Worm (Caenorhabditis elegans) whole organism, L2 larva: ENCODE measurements around the gene dop-6.

Experiments used
- alr-1 ChIP-seq: fragments of 150-350 bp; optimal IDR thresholded peaks from 2 replicates; lab custom pipeline; 2014; ENCODE audit warnings: missing biosample characterization, missing genetic modification characterization
- lin-13 ChIP-seq: fragments of 150-350 bp; optimal IDR thresholded peaks from 2 replicates; lab custom pipeline; 2014; ENCODE audit warnings: missing biosample characterization, missing genetic modification reagents, missing genetic modification characterization
- nhr-11 ChIP-seq: fragments of 150-350 bp; optimal IDR thresholded peaks from 2 replicates; lab custom pipeline; 2014; ENCODE audit warnings: missing biosample characterization, missing genetic modification characterization
- nhr-12 ChIP-seq: fragments of 150-350 bp; optimal IDR thresholded peaks from 2 replicates; lab custom pipeline; 2014; ENCODE audit warnings: missing biosample characterization, missing genetic modification characterization
- nhr-237 ChIP-seq: fragments of 150-350 bp; optimal IDR thresholded peaks from 2 replicates; lab custom pipeline; 2014; ENCODE audit warnings: missing biosample characterization, missing genetic modification characterization
- snpc-4 ChIP-seq: fragments of 150-350 bp; optimal IDR thresholded peaks from 2 replicates; lab custom pipeline; 2014; ENCODE audit warnings: missing biosample characterization, missing genetic modification characterization
- unc-39 ChIP-seq: fragments of 150-350 bp; optimal IDR thresholded peaks from 2 replicates; lab custom pipeline; 2014; ENCODE audit warnings: missing biosample characterization, missing genetic modification characterization

ce11 chrX:4282380-4282779, 38.3 kb upstream of the dop-6 start, which contains the start of gene C52B9.19:
- TF ChIP-seq snpc-4 (tag; lab: Kevin White, UChicago) (no peak), lin-13 (no peak), nhr-12 (tag; lab: Kevin White, UChicago) (no peak), nhr-237 (tag; lab: Kevin White, UChicago) (no peak), unc-39 (tag; lab: Kevin White, UChicago) (no peak), nhr-11 (tag; lab: Kevin White, UChicago) (no peak), alr-1 (no peak)
